Worm (Caenorhabditis elegans) whole organism, young adult: ENCODE data around the gene C44C10.3.

Experiments
- B0336.3 ChIP-seq: fragments of 200-800 bp; sonication (Bioruptor generic); IDR thresholded peaks from 2 replicates; pipeline ENCODE4 v1.3.6; 2022; ENCODE audit warnings: missing genetic modification characterization, missing compliant biosample characterization
- C17E4.6 ChIP-seq: fragments of 200-800 bp; sonication (Bioruptor generic); IDR thresholded peaks from 2 replicates; pipeline ENCODE4 v1.3.6; 2022; ENCODE audit warnings: missing genetic modification reagents, missing genetic modification characterization, missing compliant biosample characterization
- F22D6.2 ChIP-seq: sonication (generic microtip); optimal IDR thresholded peaks from 2 replicates; lab custom pipeline; 2016; ENCODE audit warnings: mild to moderate bottlenecking, missing genetic modification characterization, missing compliant biosample characterization
- F23B12.7 ChIP-seq: sonication (generic microtip); optimal IDR thresholded peaks from 2 replicates; lab custom pipeline; 2017; ENCODE audit warnings: missing genetic modification characterization, mild to moderate bottlenecking, missing compliant biosample characterization, antibody characterized with exemption, moderate library complexity; ENCODE audit not compliant: insufficient read depth
- F52B5.7 ChIP-seq: sonication (generic microtip); optimal IDR thresholded peaks from 2 replicates; lab custom pipeline; 2016; ENCODE audit warnings: mild to moderate bottlenecking, missing genetic modification characterization, missing compliant biosample characterization
- F57C9.4 ChIP-seq: sonication (generic microtip); optimal IDR thresholded peaks from 2 replicates; lab custom pipeline; 2017; ENCODE audit warnings: mild to moderate bottlenecking, missing genetic modification characterization, missing compliant biosample characterization
- Y67H2A.10 ChIP-seq: fragments of 200-800 bp; sonication (Bioruptor generic); conservative IDR thresholded peaks from 2 replicates; pipeline ENCODE4 v1.3.6; 2022; ENCODE audit warnings: missing genetic modification reagents, missing genetic modification characterization, missing compliant biosample characterization
- atf-7 ChIP-seq: sonication (generic microtip); optimal IDR thresholded peaks from 2 replicates; lab custom pipeline; 2017; ENCODE audit warnings: mild to moderate bottlenecking, missing genetic modification characterization, missing compliant biosample characterization
- cebp-1 ChIP-seq, 2 experiments: fragments of 200-800 bp in 1 of 2; sonication (Bioruptor generic) in 1 of 2; sonication (generic microtip) in 1 of 2; IDR thresholded peaks in 1 of 2; optimal IDR thresholded peaks in 1 of 2; 2 replicates each; pipeline versions ENCODE4 v1.3.6 to Lab custom; 2017 to 2022; ENCODE audit warnings: missing compliant biosample characterization in 2 of 2, missing genetic modification characterization in 2 of 2, mild to moderate bottlenecking in 1 of 2, missing genetic modification reagents in 1 of 2, moderate library complexity in 1 of 2
- ceh-27 ChIP-seq: fragments of 200-800 bp; sonication (Bioruptor generic); optimal IDR thresholded peaks from 2 replicates; lab custom pipeline; 2018; ENCODE audit warnings: mild to moderate bottlenecking, missing genetic modification characterization, moderate library complexity, missing compliant biosample characterization
- ceh-40 ChIP-seq: fragments of 200-800 bp; sonication (Bioruptor generic); IDR thresholded peaks from 2 replicates; pipeline ENCODE4 v1.3.6; 2022; ENCODE audit warnings: missing genetic modification characterization, missing compliant biosample characterization
- ceh-58 ChIP-seq: fragments of 200-800 bp; sonication (Bioruptor generic); IDR thresholded peaks from 2 replicates; pipeline ENCODE4 v1.3.6; 2022; ENCODE audit warnings: missing genetic modification characterization, missing compliant biosample characterization
- ceh-79 ChIP-seq: sonication (generic microtip); optimal IDR thresholded peaks from 2 replicates; lab custom pipeline; 2017; ENCODE audit warnings: mild to moderate bottlenecking, missing genetic modification characterization, missing compliant biosample characterization
- ceh-91 ChIP-seq: fragments of 200-800 bp; sonication (Bioruptor generic); IDR thresholded peaks from 2 replicates; pipeline ENCODE4 v1.3.6; 2022; ENCODE audit warnings: missing genetic modification reagents, missing genetic modification characterization, missing compliant biosample characterization
- chd-7 ChIP-seq: sonication (generic microtip); optimal IDR thresholded peaks from 2 replicates; lab custom pipeline; 2016; ENCODE audit warnings: mild to moderate bottlenecking, missing genetic modification characterization, moderate library complexity, missing compliant biosample characterization
- dpff-1 ChIP-seq: sonication (generic microtip); optimal IDR thresholded peaks from 2 replicates; lab custom pipeline; 2017; ENCODE audit warnings: mild to moderate bottlenecking, missing genetic modification characterization, missing compliant biosample characterization
- efl-1 ChIP-seq: fragments of 150-350 bp; optimal IDR thresholded peaks from 2 replicates; lab custom pipeline; 2014; ENCODE audit warnings: missing biosample characterization, missing genetic modification reagents, missing genetic modification characterization
- egl-18 ChIP-seq: fragments of 200-800 bp; sonication (Bioruptor generic); IDR thresholded peaks from 2 replicates; pipeline ENCODE4 v1.3.6; 2022; ENCODE audit warnings: missing genetic modification reagents, missing genetic modification characterization, missing compliant biosample characterization
- ekl-4 ChIP-seq: fragments of 200-800 bp; sonication (Bioruptor generic); IDR thresholded peaks from 2 replicates; pipeline ENCODE4 v1.3.6; 2022; ENCODE audit warnings: missing genetic modification reagents, missing genetic modification characterization, missing compliant biosample characterization
- ets-4 ChIP-seq: fragments of 200-800 bp; sonication (Bioruptor generic); optimal IDR thresholded peaks from 2 replicates; lab custom pipeline; 2018; ENCODE audit warnings: mild to moderate bottlenecking, missing genetic modification characterization, missing compliant biosample characterization
- hlh-12 ChIP-seq: sonication (generic microtip); optimal IDR thresholded peaks from 2 replicates; lab custom pipeline; 2016; ENCODE audit warnings: missing genetic modification characterization, missing compliant biosample characterization
- hmg-20 ChIP-seq: fragments of 200-800 bp; sonication (Bioruptor generic); IDR thresholded peaks from 2 replicates; pipeline ENCODE4 v1.3.6; 2022; ENCODE audit warnings: missing genetic modification reagents, missing genetic modification characterization, missing compliant biosample characterization
- hsf-1 ChIP-seq: fragments of 200-800 bp; sonication (Bioruptor generic); IDR thresholded peaks from 2 replicates; pipeline ENCODE4 v1.3.6; 2022; ENCODE audit warnings: missing genetic modification reagents, missing genetic modification characterization, missing compliant biosample characterization
- let-526 ChIP-seq: fragments of 200-800 bp; sonication (Bioruptor generic); IDR thresholded peaks from 2 replicates; pipeline ENCODE4 v1.3.6; 2022; ENCODE audit warnings: missing genetic modification reagents, missing genetic modification characterization, missing compliant biosample characterization
- let-607 ChIP-seq, 2 experiments: fragments of 200-800 bp in 1 of 2; sonication (Bioruptor generic) in 1 of 2; sonication (generic microtip) in 1 of 2; optimal IDR thresholded peaks; 2 replicates each; lab custom pipeline; 2016 to 2018; ENCODE audit warnings: mild to moderate bottlenecking in 2 of 2, missing compliant biosample characterization in 2 of 2, missing genetic modification characterization in 2 of 2, moderate library complexity in 2 of 2, missing genotype in 1 of 2
- lsl-1 ChIP-seq: fragments of 200-800 bp; sonication (Bioruptor generic); optimal IDR thresholded peaks from 2 replicates; lab custom pipeline; 2018; ENCODE audit warnings: mild to moderate bottlenecking, missing genetic modification characterization, moderate library complexity, missing compliant biosample characterization
- lsy-27 ChIP-seq: sonication (generic microtip); optimal IDR thresholded peaks from 2 replicates; lab custom pipeline; 2017; ENCODE audit warnings: missing genetic modification characterization, mild to moderate bottlenecking, missing compliant biosample characterization, antibody characterized with exemption, missing genotype, borderline replicate concordance; ENCODE audit not compliant: insufficient read depth
- madf-3 ChIP-seq: fragments of 200-800 bp; sonication (Bioruptor generic); IDR thresholded peaks from 2 replicates; pipeline ENCODE4 v1.3.6; 2022; ENCODE audit warnings: missing genetic modification reagents, missing genetic modification characterization, missing compliant biosample characterization
- madf-6 ChIP-seq: fragments of 200-800 bp; sonication (Bioruptor generic); IDR thresholded peaks from 2 replicates; pipeline ENCODE4 v1.3.6; 2022; ENCODE audit warnings: missing genetic modification reagents, missing genetic modification characterization, missing compliant biosample characterization
- madf-8 ChIP-seq: fragments of 200-800 bp; sonication (Bioruptor generic); conservative IDR thresholded peaks from 2 replicates; pipeline ENCODE4 v1.3.6; 2022; ENCODE audit warnings: missing genetic modification reagents, missing genetic modification characterization, missing compliant biosample characterization
- mxl-1 ChIP-seq: sonication (generic microtip); optimal IDR thresholded peaks from 2 replicates; lab custom pipeline; 2016; ENCODE audit warnings: missing genetic modification characterization, missing compliant biosample characterization
- nfya-1 ChIP-seq: sonication (generic microtip); optimal IDR thresholded peaks from 2 replicates; lab custom pipeline; 2017; ENCODE audit warnings: antibody characterized with exemption, missing compliant biosample characterization, missing genetic modification characterization, borderline replicate concordance; ENCODE audit not compliant: insufficient read depth
- nhr-120 ChIP-seq: fragments of 200-800 bp; sonication (Bioruptor generic); IDR thresholded peaks from 2 replicates; pipeline ENCODE4 v1.3.6; 2022; ENCODE audit warnings: missing genetic modification characterization, missing compliant biosample characterization
- nhr-179 ChIP-seq: sonication (generic microtip); optimal IDR thresholded peaks from 2 replicates; lab custom pipeline; 2016; ENCODE audit warnings: mild to moderate bottlenecking, missing genetic modification characterization, missing compliant biosample characterization
- nhr-80 ChIP-seq: sonication (generic microtip); optimal IDR thresholded peaks from 2 replicates; lab custom pipeline; 2016; ENCODE audit warnings: missing genetic modification characterization, missing compliant biosample characterization
- pha-4 ChIP-seq: fragments of 150-350 bp; sonication (generic microtip); optimal IDR thresholded peaks from 2 replicates; lab custom pipeline; 2014; ENCODE audit warnings: missing biosample characterization, missing genetic modification reagents, missing genetic modification characterization
- sea-2 ChIP-seq: fragments of 200-800 bp; sonication (Bioruptor generic); IDR thresholded peaks from 2 replicates; pipeline ENCODE4 v1.3.6; 2022; ENCODE audit warnings: missing genetic modification characterization, missing compliant biosample characterization
- snpc-1.3 ChIP-seq: sonication (generic microtip); optimal IDR thresholded peaks from 2 replicates; lab custom pipeline; 2017; ENCODE audit warnings: missing genetic modification characterization, mild to moderate bottlenecking, missing compliant biosample characterization, antibody characterized with exemption, moderate library complexity, missing genotype, missing genetic modification reagents; ENCODE audit not compliant: insufficient read depth
- tlf-1 ChIP-seq: fragments of 200-800 bp; sonication (Bioruptor generic); optimal IDR thresholded peaks from 2 replicates; lab custom pipeline; 2018; ENCODE audit warnings: mild to moderate bottlenecking, missing genetic modification characterization, missing compliant biosample characterization
- zim-3 ChIP-seq: sonication (generic microtip); optimal IDR thresholded peaks from 2 replicates; lab custom pipeline; 2017; ENCODE audit warnings: mild to moderate bottlenecking, missing genetic modification characterization, moderate library complexity, missing compliant biosample characterization
- ztf-22 ChIP-seq: fragments of 200-800 bp; sonication (Bioruptor generic); optimal IDR thresholded peaks from 2 replicates; lab custom pipeline; 2018; ENCODE audit warnings: mild to moderate bottlenecking, missing genetic modification characterization, moderate library complexity, missing compliant biosample characterization
- ztf-28 ChIP-seq: fragments of 200-800 bp; sonication (Bioruptor generic); IDR thresholded peaks from 2 replicates; pipeline ENCODE4 v1.3.6; 2022; ENCODE audit warnings: missing genetic modification reagents, missing genetic modification characterization, missing compliant biosample characterization

C44C10.3 gene

DNA sequence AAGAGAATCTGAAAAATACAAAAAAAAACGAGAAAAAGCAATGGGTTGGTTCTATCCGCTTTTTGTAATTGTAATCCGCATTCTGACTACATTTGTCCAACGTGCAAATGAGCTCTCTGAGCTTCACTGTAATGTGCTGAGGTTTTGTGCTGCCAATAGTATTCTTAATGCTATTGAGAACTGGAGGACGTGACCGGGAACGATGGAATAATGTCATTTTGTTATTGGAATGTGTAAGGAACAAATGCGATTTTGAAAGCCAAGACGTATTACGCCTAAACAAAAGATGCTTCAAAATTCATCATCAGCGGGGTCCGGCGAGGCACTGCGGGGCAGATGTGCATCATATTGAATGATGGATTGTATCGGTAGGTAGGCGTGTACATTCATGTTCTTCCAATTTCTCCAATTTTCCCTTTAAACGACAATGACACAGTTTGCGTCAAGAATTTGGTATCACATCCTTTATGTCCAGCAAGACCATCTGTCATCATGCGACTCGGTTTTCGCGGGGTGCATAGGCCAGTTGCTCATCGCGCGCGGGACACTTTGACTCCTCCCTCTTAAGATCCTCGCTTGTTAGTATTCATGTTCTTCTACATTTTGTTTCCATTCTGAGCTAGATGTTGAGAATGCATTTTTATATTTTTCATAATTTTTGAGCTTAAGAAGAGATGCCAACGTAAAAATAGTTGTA lies 29.1 kb upstream of the C44C10.3 start:
- TF ChIP-seq madf-8 (GFP tag; lab: Robert Waterston, UW) (no peak), lsl-1 (GFP tag; lab: Kevin White, UChicago) (no peak), mxl-1 (tag; lab: Kevin White, UChicago) (no peak)

DNA sequence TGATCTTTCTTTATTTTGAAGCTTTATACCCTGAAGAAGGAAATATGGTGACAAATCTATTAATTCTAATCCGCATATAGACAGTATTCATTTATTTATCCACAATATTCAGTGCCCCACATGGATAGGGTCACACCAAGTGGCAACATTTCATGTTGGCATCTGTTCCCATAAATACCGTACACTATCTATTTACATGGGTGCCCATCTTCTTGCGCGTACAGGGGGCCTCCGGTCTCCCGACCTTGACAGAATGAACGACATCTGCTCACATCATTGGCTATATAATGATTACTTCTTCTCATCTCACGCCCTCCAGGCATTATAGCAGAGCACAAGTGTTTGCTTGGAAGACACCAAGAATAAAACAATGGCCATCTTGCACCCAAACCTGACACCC lies 26.8 kb upstream of the C44C10.3 start:
- TF ChIP-seq F57C9.4 (tag; lab: Kevin White, UChicago) = no peak
- TF ChIP-seq ztf-28 (GFP tag; lab: Robert Waterston, UW) = no peak
- no peak for TF ChIP-seq ceh-79 (tag; lab: Kevin White, UChicago)
- no peak for TF ChIP-seq mxl-1 (tag; lab: Kevin White, UChicago)
- no peak for TF ChIP-seq B0336.3 (GFP tag; lab: Robert Waterston, UW)
- TF ChIP-seq Y67H2A.10 = no peak
- TF ChIP-seq cebp-1 (GFP tag; IDR thresholded peaks at IDR 0.05; lab: Robert Waterston, UW) = no peak
- no peak for TF ChIP-seq cebp-1 (tag; optimal IDR thresholded peaks at IDR 0.05; lab: Kevin White, UChicago)
- TF ChIP-seq hlh-12 (tag; lab: Kevin White, UChicago) = no peak
- TF ChIP-seq madf-6 (GFP tag; lab: Robert Waterston, UW) = no peak
- no peak for TF ChIP-seq ceh-91 (GFP tag; lab: Robert Waterston, UW)
- no peak for TF ChIP-seq F52B5.7
- no peak for TF ChIP-seq ets-4
- TF ChIP-seq ceh-40 (GFP tag; lab: Robert Waterston, UW) = no peak
- no peak for TF ChIP-seq atf-7
- no peak for TF ChIP-seq efl-1 (GFP tag; lab: Kevin White, UChicago)
- no peak for TF ChIP-seq sea-2 (GFP tag; lab: Robert Waterston, UW)
- no peak for TF ChIP-seq F23B12.7
- TF ChIP-seq chd-7 = no peak
- no peak for TF ChIP-seq madf-3 (GFP tag; lab: Robert Waterston, UW)

DNA sequence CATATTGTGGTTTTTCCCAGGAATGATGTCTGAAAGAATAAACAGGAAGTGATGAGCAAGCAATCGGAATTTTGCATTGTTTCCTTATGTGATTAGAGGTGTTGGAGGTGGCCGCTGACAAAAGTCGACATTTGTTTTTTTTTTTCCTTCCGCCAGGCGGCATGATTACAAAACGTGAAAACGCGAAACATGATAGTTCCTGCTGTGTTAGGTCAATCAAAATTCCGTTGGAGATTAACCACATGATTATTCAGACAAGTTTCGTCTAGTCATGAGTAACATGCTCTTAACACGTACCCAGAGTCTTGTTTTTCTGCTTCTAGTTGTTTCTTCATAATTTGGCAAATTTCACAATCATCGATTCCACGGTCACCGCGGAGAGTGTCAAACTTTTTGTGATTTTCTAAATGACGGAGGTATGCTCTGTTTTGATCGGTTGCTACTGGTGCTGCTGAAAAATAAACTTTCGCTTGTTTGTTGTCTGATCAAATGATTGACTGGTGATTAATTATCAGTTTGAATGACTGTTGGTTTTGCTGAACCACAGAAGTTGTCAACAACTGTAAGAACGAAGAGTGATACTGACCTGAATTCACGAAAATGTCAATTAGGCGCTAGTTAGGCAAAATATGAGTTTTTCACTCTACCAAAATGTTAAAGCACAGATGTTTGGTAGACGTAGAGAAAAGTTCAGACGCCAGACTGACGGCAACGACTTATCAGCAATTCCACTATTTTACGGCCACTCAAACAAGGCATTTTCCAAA lies 22.9 kb upstream of the C44C10.3 start:
- TF ChIP-seq nhr-120 (GFP tag; lab: Robert Waterston, UW) (no peak), C17E4.6 (GFP tag; lab: Robert Waterston, UW) (no peak), let-526 (GFP tag; lab: Robert Waterston, UW) (no peak), hmg-20 (GFP tag; lab: Robert Waterston, UW) (no peak), pha-4 (peak; percentile 59), ekl-4 (GFP tag; lab: Robert Waterston, UW) (no peak), ets-4 (peak; percentile 4), efl-1 (GFP tag; lab: Kevin White, UChicago) (no peak), dpff-1 (tag; lab: Kevin White, UChicago) (no peak), nhr-179 (tag; lab: Kevin White, UChicago) (no peak), atf-7 (peak; percentile 45), snpc-1.3 (tag; lab: Kevin White, UChicago) (no peak), hsf-1 (no peak), ceh-58 (GFP tag; lab: Robert Waterston, UW) (no peak), cebp-1 (GFP tag; IDR thresholded peaks at IDR 0.05; lab: Robert Waterston, UW) (peak; percentile 25; the same call in 1 of the 2 replicates), cebp-1 (tag; optimal IDR thresholded peaks at IDR 0.05; lab: Kevin White, UChicago) (peak; percentile 64), nfya-1 (no peak), ceh-40 (GFP tag; lab: Robert Waterston, UW) (no peak), zim-3 (tag; lab: Kevin White, UChicago) (no peak), F22D6.2 (tag; lab: Kevin White, UChicago) (no peak), egl-18 (GFP tag; lab: Robert Waterston, UW) (no peak), let-607 (tag; optimal IDR thresholded peaks at IDR 0.05; lab: Kevin White, UChicago) (peak; percentile 30 to 48), ztf-22 (GFP tag; lab: Kevin White, UChicago) (no peak), tlf-1 (GFP tag; lab: Kevin White, UChicago) (no peak), ceh-27 (GFP tag; lab: Kevin White, UChicago) (no peak), lsy-27 (tag; lab: Kevin White, UChicago) (no peak), nhr-80 (peak; percentile 89), chd-7 (no peak)
